Worm (Caenorhabditis elegans) whole organism, L4 larva: ENCODE results near the gene srd-44.

Source experiments
- F10B5.3 ChIP-seq: sonication (generic microtip); optimal IDR thresholded peaks from 2 replicates; lab custom pipeline; 2016; ENCODE audit warnings: mild to moderate bottlenecking, missing genetic modification characterization, missing compliant biosample characterization
- F26F4.8 ChIP-seq: fragments of 200-800 bp; sonication (Bioruptor generic); conservative IDR thresholded peaks from 2 replicates; pipeline ENCODE4 v1.3.6; 2022; ENCODE audit warnings: missing genetic modification characterization, missing compliant biosample characterization
- F37D6.2 ChIP-seq: sonication (generic microtip); optimal IDR thresholded peaks from 2 replicates; lab custom pipeline; 2016; ENCODE audit warnings: mild to moderate bottlenecking, missing genetic modification characterization, missing compliant biosample characterization
- T20F7.1 ChIP-seq: fragments of 200-800 bp; sonication (Bioruptor generic); optimal IDR thresholded peaks from 2 replicates; lab custom pipeline; 2018; ENCODE audit warnings: mild to moderate bottlenecking, missing genetic modification characterization, missing compliant biosample characterization
- T26A8.4 ChIP-seq: fragments of 200-800 bp; sonication (Bioruptor generic); IDR thresholded peaks from 2 replicates; pipeline ENCODE4 v1.3.6; 2022; ENCODE audit warnings: missing genetic modification characterization, missing compliant biosample characterization
- Y48G9A.11 ChIP-seq: fragments of 200-800 bp; sonication (Bioruptor generic); IDR thresholded peaks from 2 replicates; pipeline ENCODE4 v1.3.6; 2022; ENCODE audit warnings: missing genetic modification reagents, missing genetic modification characterization, missing compliant biosample characterization
- Y75B8A.6 ChIP-seq: fragments of 200-800 bp; sonication (Bioruptor generic); IDR thresholded peaks from 2 replicates; pipeline ENCODE4 v1.3.6; 2022; ENCODE audit warnings: missing genetic modification reagents, missing genetic modification characterization, missing compliant biosample characterization
- aha-1 ChIP-seq: fragments of 150-350 bp; peaks from one replicate; lab custom pipeline; 2014; ENCODE audit warnings: missing biosample characterization, missing genetic modification characterization
- ceh-20 ChIP-seq: fragments of 200-800 bp; sonication (Bioruptor generic); IDR thresholded peaks from 2 replicates; pipeline ENCODE4 v1.3.6; 2022; ENCODE audit warnings: missing genetic modification reagents, missing genetic modification characterization, missing compliant biosample characterization
- ceh-28 ChIP-seq: fragments of 150-350 bp; optimal IDR thresholded peaks from 2 replicates; lab custom pipeline; 2014; ENCODE audit warnings: missing biosample characterization, missing genetic modification reagents, missing genetic modification characterization
- ceh-44 ChIP-seq: fragments of 200-800 bp; sonication (Bioruptor generic); IDR thresholded peaks from 2 replicates; pipeline ENCODE4 v1.3.6; 2022; ENCODE audit warnings: missing genetic modification reagents, missing genetic modification characterization, missing compliant biosample characterization
- ceh-62 ChIP-seq: sonication (generic microtip); optimal IDR thresholded peaks from 2 replicates; lab custom pipeline; 2017; ENCODE audit warnings: missing biosample characterization, missing genetic modification characterization
- ces-1 ChIP-seq: fragments of 150-350 bp; sonication (generic microtip); optimal IDR thresholded peaks from 4 replicates; lab custom pipeline; 2014; ENCODE audit warnings: missing biosample characterization, missing genetic modification reagents, missing genetic modification characterization
- cey-2 ChIP-seq: sonication (generic microtip); optimal IDR thresholded peaks from 3 replicates; lab custom pipeline; 2017; ENCODE audit warnings: missing genetic modification characterization, mild to moderate bottlenecking, missing compliant biosample characterization, antibody characterized with exemption, borderline replicate concordance; ENCODE audit not compliant: insufficient read depth
- ctbp-1 ChIP-seq: fragments of 200-800 bp; sonication (Bioruptor generic); IDR thresholded peaks from 2 replicates; pipeline ENCODE4 v1.3.6; 2022; ENCODE audit warnings: missing genetic modification reagents, missing genetic modification characterization, missing compliant biosample characterization
- daf-12 ChIP-seq: fragments of 150-350 bp; optimal IDR thresholded peaks from 2 replicates; lab custom pipeline; 2014; ENCODE audit warnings: missing biosample characterization, missing genetic modification reagents, missing genetic modification characterization
- daf-8 ChIP-seq: fragments of 200-800 bp; sonication (Bioruptor generic); IDR thresholded peaks from 2 replicates; pipeline ENCODE4 v1.3.6; 2022; ENCODE audit warnings: missing genetic modification characterization, missing compliant biosample characterization
- duxl-1 ChIP-seq: sonication (generic microtip); optimal IDR thresholded peaks from 2 replicates; lab custom pipeline; 2016; ENCODE audit warnings: mild to moderate bottlenecking, missing genetic modification characterization, moderate library complexity, missing compliant biosample characterization; ENCODE audit not compliant: poor library complexity
- egl-27 ChIP-seq: sonication (generic microtip); optimal IDR thresholded peaks from 3 replicates; lab custom pipeline; 2017; ENCODE audit warnings: missing biosample characterization, missing genetic modification reagents, missing genetic modification characterization
- gei-8 ChIP-seq: fragments of 200-800 bp; sonication (Bioruptor generic); optimal IDR thresholded peaks from 2 replicates; lab custom pipeline; 2018; ENCODE audit warnings: mild to moderate bottlenecking, missing genetic modification characterization, missing compliant biosample characterization
- hif-1 ChIP-seq, 2 experiments: sonication (generic microtip); optimal IDR thresholded peaks; 2 replicates each; lab custom pipeline; 2016 to 2017; ENCODE audit warnings: missing compliant biosample characterization in 2 of 2, missing genetic modification characterization in 2 of 2, missing genetic modification reagents in 2 of 2, missing genotype in 2 of 2, mild to moderate bottlenecking in 1 of 2
- lim-7 ChIP-seq: fragments of 200-800 bp; sonication (Bioruptor generic); IDR thresholded peaks from 2 replicates; pipeline ENCODE4 v1.3.6; 2022; ENCODE audit warnings: missing genetic modification characterization, missing compliant biosample characterization
- lin-1 ChIP-seq: fragments of 200-800 bp; sonication (Bioruptor generic); IDR thresholded peaks from 2 replicates; pipeline ENCODE4 v1.3.6; 2022; ENCODE audit warnings: missing genetic modification reagents, missing genetic modification characterization, missing compliant biosample characterization
- lin-13 ChIP-seq: fragments of 150-350 bp; optimal IDR thresholded peaks from 2 replicates; lab custom pipeline; 2014; ENCODE audit warnings: missing biosample characterization, missing genetic modification reagents, missing genetic modification characterization
- lin-29 ChIP-seq: fragments of 200-800 bp; sonication (Bioruptor generic); IDR thresholded peaks from 2 replicates; pipeline ENCODE4 v1.3.6; 2022; ENCODE audit warnings: missing genetic modification reagents, missing genetic modification characterization, missing compliant biosample characterization
- lsy-2 ChIP-seq, 2 experiments: fragments of 150-350 bp in 1 of 2; sonication (generic microtip) in 1 of 2; optimal IDR thresholded peaks; 2 replicates each; lab custom pipeline; 2014 to 2017; ENCODE audit warnings: missing biosample characterization in 2 of 2, missing genetic modification characterization in 2 of 2
- madf-5 ChIP-seq, 2 experiments: fragments of 200-800 bp; sonication (Bioruptor generic); IDR thresholded peaks; 2 replicates each; pipeline ENCODE4 v1.3.6; 2022; ENCODE audit warnings: missing compliant biosample characterization in 2 of 2, missing genetic modification characterization in 2 of 2
- nhr-10 ChIP-seq: fragments of 150-350 bp; optimal IDR thresholded peaks from 2 replicates; lab custom pipeline; 2014; ENCODE audit warnings: missing biosample characterization, missing genetic modification characterization
- nhr-11 ChIP-seq: fragments of 150-350 bp; optimal IDR thresholded peaks from 2 replicates; lab custom pipeline; 2014; ENCODE audit warnings: missing biosample characterization, missing genetic modification characterization
- nhr-111 ChIP-seq: fragments of 200-800 bp; sonication (Bioruptor generic); optimal IDR thresholded peaks from 2 replicates; lab custom pipeline; 2018; ENCODE audit warnings: mild to moderate bottlenecking, missing genetic modification characterization, missing compliant biosample characterization
- nhr-237 ChIP-seq: sonication (generic microtip); optimal IDR thresholded peaks from 2 replicates; lab custom pipeline; 2017; ENCODE audit warnings: missing biosample characterization, missing genetic modification characterization
- nhr-48 ChIP-seq: sonication (generic microtip); optimal IDR thresholded peaks from 2 replicates; lab custom pipeline; 2016; ENCODE audit warnings: mild to moderate bottlenecking, missing genetic modification characterization, missing compliant biosample characterization
- nhr-76 ChIP-seq: fragments of 150-350 bp; optimal IDR thresholded peaks from 2 replicates; lab custom pipeline; 2014; ENCODE audit warnings: missing biosample characterization, missing genetic modification characterization
- tag-97 ChIP-seq: fragments of 200-800 bp; sonication (Bioruptor generic); IDR thresholded peaks from 2 replicates; pipeline ENCODE4 v1.3.6; 2022; ENCODE audit warnings: missing genetic modification characterization, missing compliant biosample characterization
- tra-1 ChIP-seq: fragments of 200-800 bp; sonication (Bioruptor generic); IDR thresholded peaks from 2 replicates; pipeline ENCODE4 v1.3.6; 2022; ENCODE audit warnings: missing genetic modification reagents, missing genetic modification characterization, missing compliant biosample characterization
- unc-62 ChIP-seq, 3 experiments: fragments of 150-350 bp in 1 of 3; sonication (generic microtip); optimal IDR thresholded peaks in 2 of 3; peaks in 1 of 3; 1 replicate in 1 of 3; 2 replicates in 2 of 3; lab custom pipeline; 2014 to 2017; ENCODE audit warnings: missing biosample characterization in 3 of 3, missing genetic modification characterization in 3 of 3, missing genetic modification reagents in 3 of 3, missing genotype in 1 of 3
- vab-7 ChIP-seq: fragments of 200-800 bp; sonication (Bioruptor generic); IDR thresholded peaks from 2 replicates; pipeline ENCODE4 v1.3.6; 2022; ENCODE audit warnings: missing genetic modification reagents, missing genetic modification characterization, missing compliant biosample characterization
- zfp-2 ChIP-seq: sonication (generic microtip); optimal IDR thresholded peaks from 2 replicates; lab custom pipeline; 2016; ENCODE audit warnings: mild to moderate bottlenecking, missing genetic modification characterization, missing compliant biosample characterization
- zip-2 ChIP-seq: fragments of 150-350 bp; optimal IDR thresholded peaks from 2 replicates; lab custom pipeline; 2014; ENCODE audit warnings: missing biosample characterization, missing genetic modification characterization

Gene srd-44

DNA sequence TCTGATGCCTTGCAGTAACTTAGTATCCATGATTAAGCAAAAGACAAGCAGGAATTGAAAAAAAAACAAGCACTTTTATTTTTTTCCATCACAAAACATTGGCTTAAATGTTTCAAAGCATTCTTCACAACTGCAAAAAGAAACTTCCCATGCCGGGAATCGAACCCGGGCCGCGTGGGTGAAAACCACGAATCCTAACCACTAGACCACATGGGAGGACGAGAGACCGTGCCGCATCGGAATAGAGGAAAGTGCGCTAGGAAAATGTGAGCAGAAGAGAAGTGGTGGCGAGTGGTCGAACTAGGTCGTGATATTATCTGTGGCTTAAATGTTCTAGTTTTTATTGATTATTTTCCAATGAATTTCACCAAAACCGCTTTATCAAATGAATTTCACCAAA, 29.3 kb downstream of the srd-44 start (continued):
- TF ChIP-seq lin-13 (GFP tag; lab: Kevin White, UChicago): peak; percentile 13
- peak; percentile 88 for TF ChIP-seq lim-7
- no peak; the same call in 1 of the 2 replicates for TF ChIP-seq T26A8.4 (GFP tag; lab: Robert Waterston, UW)
- no peak for TF ChIP-seq zip-2 (tag; lab: Kevin White, UChicago)
- TF ChIP-seq nhr-10 (tag; lab: Kevin White, UChicago): no peak
- TF ChIP-seq hif-1 (tag; optimal IDR thresholded peaks at IDR 0.05; lab: Kevin White, UChicago): peak in 1 of 2 experiments; percentile 27
- TF ChIP-seq daf-12: no peak
- no peak for TF ChIP-seq F37D6.2 (tag; lab: Kevin White, UChicago)
- TF ChIP-seq ceh-62: no peak
- TF ChIP-seq ceh-20 (GFP tag; lab: Robert Waterston, UW): 0 out of 2 replicates have a peak, but pooled peaks have one; percentile 33
- TF ChIP-seq vab-7: peak; percentile 75
- no peak for TF ChIP-seq Y75B8A.6 (GFP tag; lab: Robert Waterston, UW)
- TF ChIP-seq gei-8 (GFP tag; lab: Kevin White, UChicago): peak; percentile 0
- no peak for TF ChIP-seq nhr-76 (tag; lab: Kevin White, UChicago)
- TF ChIP-seq nhr-237 (tag; lab: Kevin White, UChicago): no peak
- peak; percentile 53; the same call in 1 of the 2 replicates for TF ChIP-seq lin-1 (GFP tag; lab: Robert Waterston, UW)
- TF ChIP-seq daf-8 (GFP tag; lab: Robert Waterston, UW): no peak
- TF ChIP-seq lin-29: no peak
- no peak for TF ChIP-seq F26F4.8 (GFP tag; lab: Robert Waterston, UW)
- peak; percentile 81 for TF ChIP-seq duxl-1 (tag; lab: Kevin White, UChicago)
- TF ChIP-seq F10B5.3 (tag; lab: Kevin White, UChicago): no peak
- TF ChIP-seq ceh-28 (tag; lab: Kevin White, UChicago): no peak
- no peak for TF ChIP-seq lsy-2 (tag; optimal IDR thresholded peaks at IDR 0.05; lab: Kevin White, UChicago)
- TF ChIP-seq egl-27 (tag; lab: Kevin White, UChicago): no peak
- peak; percentile 94 for TF ChIP-seq aha-1 (tag; lab: Kevin White, UChicago)
- peak; percentile 68; the same call in 1 of the 2 replicates for TF ChIP-seq ctbp-1
- no peak for TF ChIP-seq tag-97 (GFP tag; lab: Robert Waterston, UW)
- no peak for TF ChIP-seq T20F7.1 (GFP tag; lab: Kevin White, UChicago)
- TF ChIP-seq, all 104 proteins: peak for 35

ce11 chrX:12371321-12371720, 33.1 kb downstream of the srd-44 start, which contains the start of gene rif-1.2:
TSS of gene rif-1.2 (minus strand) at chrX:12371421.
- no peak for TF ChIP-seq nhr-48 (tag; lab: Kevin White, UChicago)
- no peak for TF ChIP-seq tra-1 (GFP tag; lab: Robert Waterston, UW)
- no peak for TF ChIP-seq F26F4.8 (GFP tag; lab: Robert Waterston, UW)
- no peak for TF ChIP-seq nhr-11 (tag; lab: Kevin White, UChicago)
- TF ChIP-seq zfp-2 (tag; lab: Kevin White, UChicago): no peak
- no peak for TF ChIP-seq madf-5 (GFP tag; IDR thresholded peaks at IDR 0.05; lab: Robert Waterston, UW)
- no peak for TF ChIP-seq nhr-111 (GFP tag; lab: Kevin White, UChicago)
- no peak for TF ChIP-seq nhr-10 (tag; lab: Kevin White, UChicago)
- no peak for TF ChIP-seq Y48G9A.11 (GFP tag; lab: Robert Waterston, UW)
- no peak for TF ChIP-seq ces-1 (GFP tag; lab: Kevin White, UChicago)
- no peak for TF ChIP-seq ceh-44 (GFP tag; lab: Robert Waterston, UW)

- TF ChIP-seq unc-62 (GFP tag; optimal IDR thresholded peaks at IDR 0.05 in 1 of 2; lab: Kevin White, UChicago) (peak in 1 of 2 experiments; percentile 90), unc-62 (tag; optimal IDR thresholded peaks at IDR 0.05; lab: Kevin White, UChicago) (no peak), cey-2 (no peak)
These were observed 37.5 kb downstream of the srd-44 start for ce11 chrX:12375783-12376182.
